Worm (Caenorhabditis elegans): Measurements from ENCODE around the gene F48E3.9.

The F48E3.9 gene

DNA sequence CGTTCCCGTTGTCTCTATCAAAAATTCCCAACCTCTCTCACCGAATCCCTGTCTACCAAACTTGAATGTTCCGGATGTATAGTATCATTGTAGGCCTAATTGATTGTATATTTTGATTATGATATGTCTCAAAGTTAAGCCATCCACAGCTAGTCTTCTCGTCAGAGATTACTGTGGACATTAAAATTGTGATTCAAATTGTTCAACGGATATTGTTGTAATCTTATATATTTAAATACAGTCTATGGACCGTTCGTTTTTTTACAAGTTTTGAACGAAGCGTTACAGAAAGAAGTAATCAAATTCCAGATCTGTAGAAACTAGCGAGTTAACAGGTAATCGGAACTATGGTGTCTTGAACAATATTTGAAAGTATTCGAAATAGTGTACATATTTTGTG is at the start of gene F48E3.9:
TSS of gene F48E3.9 (plus strand) at position 301 of the 400 bp plus-strand sequence.
- TF ChIP-seq Y75B8A.6 (GFP tag; IDR thresholded peaks at IDR 0.05), result no peak
- no peak for TF ChIP-seq nhr-25 (tag; optimal IDR thresholded peaks at IDR 0.05; ENCODE audit: borderline replicate concordance, insufficient read depth)
- no peak for TF ChIP-seq attf-4 (tag; optimal IDR thresholded peaks at IDR 0.05)
- TF ChIP-seq ctbp-1 (GFP tag; IDR thresholded peaks at IDR 0.05), result no peak
- TF ChIP-seq spr-1 (tag; optimal IDR thresholded peaks at IDR 0.05), result no peak
- TF ChIP-seq F44E2.7 (GFP tag; IDR thresholded peaks at IDR 0.05), result no peak
- TF ChIP-seq zag-1 (tag; optimal IDR thresholded peaks at IDR 0.05), result no peak
- TF ChIP-seq unc-62 (GFP tag; optimal IDR thresholded peaks at IDR 0.05 in 1 of 2), result no peak
- no peak for TF ChIP-seq unc-62 (tag; optimal IDR thresholded peaks at IDR 0.05)
- no peak for TF ChIP-seq dmd-8 (GFP tag; IDR thresholded peaks at IDR 0.05)
- no peak for TF ChIP-seq daf-12 (tag; optimal IDR thresholded peaks at IDR 0.05)

DNA sequence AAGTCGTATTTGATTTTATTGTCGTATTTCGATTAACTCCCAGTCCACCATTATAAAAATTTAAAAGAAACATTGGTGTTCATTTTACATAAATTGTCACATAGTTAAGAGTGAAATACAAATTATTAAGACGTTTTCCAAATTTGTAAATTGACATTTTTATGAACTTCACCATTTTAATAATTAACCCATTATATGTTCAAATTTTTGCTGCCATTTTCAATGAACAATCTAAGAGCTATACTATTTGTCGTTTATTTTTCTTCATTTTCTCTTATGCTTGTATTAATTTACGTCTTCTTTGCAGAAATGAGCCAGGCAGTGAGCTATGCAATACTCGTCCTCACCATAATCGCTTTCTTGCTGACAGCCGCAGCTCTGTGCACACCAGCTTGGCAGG is 49.7 kb upstream of the F48E3.9 start, which contains the start of gene clc-2:
TSS of gene clc-2 (plus strand) at position 301 of the 400 bp plus-strand sequence.
- TF ChIP-seq spr-1 (tag; optimal IDR thresholded peaks at IDR 0.05) (no peak), nhr-237 (tag; optimal IDR thresholded peaks at IDR 0.05) (no peak), lin-38 (GFP tag; IDR thresholded peaks at IDR 0.05) (no peak), nhr-28 (tag; optimal IDR thresholded peaks at IDR 0.05) (no peak), Y5F2A.4 (GFP tag; optimal IDR thresholded peaks at IDR 0.05) (no peak), daf-8 (GFP tag; IDR thresholded peaks at IDR 0.05) (no peak), mxl-2 (GFP tag; conservative IDR thresholded peaks at IDR 0.05) (no peak), dmd-9 (GFP tag; IDR thresholded peaks at IDR 0.05) (no peak), ctbp-1 (GFP tag; IDR thresholded peaks at IDR 0.05) (no peak), unc-39 (tag; optimal IDR thresholded peaks at IDR 0.05) (no peak), ZK546.5 (tag; optimal IDR thresholded peaks at IDR 0.05) (no peak), ama-1 (optimal IDR thresholded peaks at IDR 0.05) (no peak), fkh-10 (GFP tag; optimal IDR thresholded peaks at IDR 0.05) (no peak)

DNA sequence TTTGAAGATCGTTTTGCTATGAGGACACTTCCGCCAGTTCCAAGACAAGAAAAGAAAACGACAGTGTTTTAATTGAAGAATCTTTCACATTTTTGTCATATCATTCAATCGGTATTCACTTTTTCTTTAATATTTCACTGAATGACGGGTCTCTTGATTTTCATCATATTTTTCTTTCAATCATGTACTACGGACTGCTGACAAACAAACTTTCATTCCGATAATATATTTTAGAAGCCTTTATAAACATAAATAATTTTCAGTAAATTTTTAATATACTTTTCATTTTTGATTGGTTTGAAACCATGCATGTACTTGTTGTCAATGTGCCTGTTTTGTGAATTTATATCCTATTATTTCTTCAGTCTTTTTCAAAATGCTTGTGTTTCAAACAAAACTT is 47.6 kb upstream of the F48E3.9 start, which contains the start of gene clc-5:
TSS of gene clc-5 (plus strand) at position 301 of the 400 bp plus-strand sequence.
- TF ChIP-seq nhr-41 (GFP tag; IDR thresholded peaks at IDR 0.05) (no peak), unc-39 (tag; optimal IDR thresholded peaks at IDR 0.05) (no peak), zfp-2 (tag; optimal IDR thresholded peaks at IDR 0.05) (no peak), nhr-102 (tag; optimal IDR thresholded peaks at IDR 0.05) (no peak), zip-11 (GFP tag; IDR thresholded peaks at IDR 0.05) (no peak), F26F4.8 (GFP tag; conservative IDR thresholded peaks at IDR 0.05) (no peak), D1046.2 (GFP tag; IDR thresholded peaks at IDR 0.05) (no peak), nhr-237 (tag; optimal IDR thresholded peaks at IDR 0.05) (no peak), daf-12 (tag; optimal IDR thresholded peaks at IDR 0.05) (no peak), ZK546.5 (tag; optimal IDR thresholded peaks at IDR 0.05) (no peak), egl-43 (GFP tag; IDR thresholded peaks at IDR 0.05) (no peak), lin-38 (GFP tag; IDR thresholded peaks at IDR 0.05) (no peak), madf-9 (GFP tag; conservative IDR thresholded peaks at IDR 0.05) (no peak), zip-2 (tag; optimal IDR thresholded peaks at IDR 0.05) (no peak), sdz-12 (GFP tag; optimal IDR thresholded peaks at IDR 0.05) (no peak), nhr-111 (GFP tag; optimal IDR thresholded peaks at IDR 0.05) (no peak), F10B5.3 (tag; optimal IDR thresholded peaks at IDR 0.05) (no peak), lsy-2 (tag; optimal IDR thresholded peaks at IDR 0.05) (no peak), nhr-42 (GFP tag; IDR thresholded peaks at IDR 0.05) (no peak), ceh-44 (GFP tag; IDR thresholded peaks at IDR 0.05) (no peak)

DNA sequence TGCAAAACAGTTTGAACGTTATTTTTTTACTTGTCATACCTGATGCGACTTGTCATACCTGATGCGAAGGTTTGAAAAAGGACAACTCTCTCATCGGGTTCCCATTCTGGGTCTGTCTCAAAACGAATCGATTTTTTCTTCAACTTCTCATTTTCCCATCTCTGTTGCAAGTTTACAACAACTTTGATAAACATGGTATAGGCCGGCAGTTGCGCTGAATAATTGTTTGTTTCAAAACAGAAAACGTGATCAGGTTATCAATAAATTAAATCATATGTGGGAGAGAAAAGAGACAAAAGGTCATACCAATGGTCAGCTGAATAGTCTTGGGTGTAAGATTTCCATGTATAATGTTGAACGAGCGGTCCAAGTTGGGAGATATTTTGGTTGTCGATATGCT is 43.9 kb upstream of the F48E3.9 start:
- TF ChIP-seq cey-2 (tag; optimal IDR thresholded peaks at IDR 0.05; ENCODE audit: borderline replicate concordance, insufficient read depth) (no peak), unc-62 (GFP tag; optimal IDR thresholded peaks at IDR 0.05 in 1 of 2) (peak in 1 of 2 experiments; percentile 76), unc-62 (tag; optimal IDR thresholded peaks at IDR 0.05) (no peak), hlh-30 (tag; optimal IDR thresholded peaks at IDR 0.05; ENCODE audit: insufficient read depth) (peak; percentile 74)

Data from whole organism, L4 larva.